Worm (Caenorhabditis elegans) whole organism, young adult: ENCODE data around the gene gst-1.
A peak's percentile ranks its signal among the peaks of the same experiment; 100 is the strongest.

Source experiments
- B0019.2 ChIP-seq: fragments of 200-800 bp; sonication (Bioruptor generic); conservative IDR thresholded peaks from 2 replicates; pipeline ENCODE4 v1.3.6; 2022; ENCODE audit warnings: missing genetic modification reagents, missing genetic modification characterization, missing compliant biosample characterization
- B0035.1 ChIP-seq: sonication (generic microtip); optimal IDR thresholded peaks from 2 replicates; lab custom pipeline; 2016; ENCODE audit warnings: missing genetic modification characterization, mild to moderate bottlenecking, missing compliant biosample characterization, missing genotype, missing genetic modification reagents
- B0336.3 ChIP-seq: fragments of 200-800 bp; sonication (Bioruptor generic); IDR thresholded peaks from 2 replicates; pipeline ENCODE4 v1.3.6; 2022; ENCODE audit warnings: missing genetic modification characterization, missing compliant biosample characterization
- C06A6.2 ChIP-seq: fragments of 200-800 bp; sonication (Bioruptor generic); conservative IDR thresholded peaks from 2 replicates; pipeline ENCODE4 v1.3.6; 2022; ENCODE audit warnings: missing genetic modification characterization, missing compliant biosample characterization
- D2030.7 ChIP-seq: fragments of 200-800 bp; sonication (Bioruptor generic); IDR thresholded peaks from 2 replicates; pipeline ENCODE4 v1.3.6; 2022; ENCODE audit warnings: missing genetic modification reagents, missing genetic modification characterization, missing compliant biosample characterization
- F22D6.2 ChIP-seq: sonication (generic microtip); optimal IDR thresholded peaks from 2 replicates; lab custom pipeline; 2016; ENCODE audit warnings: mild to moderate bottlenecking, missing genetic modification characterization, missing compliant biosample characterization
- F39B2.1 ChIP-seq: fragments of 200-800 bp; sonication (Bioruptor generic); IDR thresholded peaks from 2 replicates; pipeline ENCODE4 v1.3.6; 2022; ENCODE audit warnings: missing genetic modification reagents, missing genetic modification characterization, missing compliant biosample characterization
- F49E8.2 ChIP-seq: sonication (generic microtip); optimal IDR thresholded peaks from 3 replicates; lab custom pipeline; 2017; ENCODE audit warnings: missing genetic modification characterization, mild to moderate bottlenecking, missing compliant biosample characterization, antibody characterized with exemption, moderate library complexity; ENCODE audit not compliant: insufficient read depth
- F57A8.1 ChIP-seq: fragments of 200-800 bp; sonication (Bioruptor generic); optimal IDR thresholded peaks from 2 replicates; lab custom pipeline; 2018; ENCODE audit warnings: mild to moderate bottlenecking, missing genetic modification characterization, moderate library complexity, missing compliant biosample characterization
- K11D2.4 ChIP-seq: fragments of 200-800 bp; sonication (Bioruptor generic); IDR thresholded peaks from 2 replicates; pipeline ENCODE4 v1.3.6; 2022; ENCODE audit warnings: missing genetic modification reagents, missing genetic modification characterization, missing compliant biosample characterization
- Y67H2A.10 ChIP-seq: fragments of 200-800 bp; sonication (Bioruptor generic); conservative IDR thresholded peaks from 2 replicates; pipeline ENCODE4 v1.3.6; 2022; ENCODE audit warnings: missing genetic modification reagents, missing genetic modification characterization, missing compliant biosample characterization
- Y79H2A.3 ChIP-seq: fragments of 200-800 bp; sonication (Bioruptor generic); conservative IDR thresholded peaks from 2 replicates; pipeline ENCODE4 v1.3.6; 2022; ENCODE audit warnings: missing genetic modification reagents, missing genetic modification characterization, missing compliant biosample characterization
- ZK185.1 ChIP-seq: sonication (generic microtip); optimal IDR thresholded peaks from 2 replicates; lab custom pipeline; 2016; ENCODE audit warnings: mild to moderate bottlenecking, missing genetic modification characterization, missing compliant biosample characterization; ENCODE audit not compliant: poor library complexity, severe bottlenecking
- aptf-2 ChIP-seq: fragments of 200-800 bp; sonication (Bioruptor generic); conservative IDR thresholded peaks from 2 replicates; pipeline ENCODE4 v1.3.6; 2022; ENCODE audit warnings: missing genetic modification reagents, missing genetic modification characterization, missing compliant biosample characterization
- aptf-3 ChIP-seq: fragments of 200-800 bp; sonication (Bioruptor generic); IDR thresholded peaks from 2 replicates; pipeline ENCODE4 v1.3.6; 2022; ENCODE audit warnings: missing genetic modification characterization, missing compliant biosample characterization
- atf-7 ChIP-seq: sonication (generic microtip); optimal IDR thresholded peaks from 2 replicates; lab custom pipeline; 2017; ENCODE audit warnings: mild to moderate bottlenecking, missing genetic modification characterization, missing compliant biosample characterization
- attf-3 ChIP-seq: fragments of 200-800 bp; sonication (Bioruptor generic); conservative IDR thresholded peaks from 2 replicates; pipeline ENCODE4 v1.3.6; 2022; ENCODE audit warnings: missing genetic modification reagents, missing genetic modification characterization, missing compliant biosample characterization
- attf-5 ChIP-seq: fragments of 200-800 bp; sonication (Bioruptor generic); optimal IDR thresholded peaks from 2 replicates; lab custom pipeline; 2018; ENCODE audit warnings: mild to moderate bottlenecking, missing genetic modification characterization, missing compliant biosample characterization
- attf-6 ChIP-seq: fragments of 200-800 bp; sonication (Bioruptor generic); IDR thresholded peaks from 2 replicates; pipeline ENCODE4 v1.3.6; 2022; ENCODE audit warnings: missing genetic modification reagents, missing genetic modification characterization, missing compliant biosample characterization
- bed-2 ChIP-seq: fragments of 200-800 bp; sonication (Bioruptor generic); IDR thresholded peaks from 2 replicates; pipeline ENCODE4 v1.3.6; 2022; ENCODE audit warnings: missing genetic modification reagents, missing genetic modification characterization, missing compliant biosample characterization
- ceh-100 ChIP-seq: fragments of 200-800 bp; sonication (Bioruptor generic); IDR thresholded peaks from 2 replicates; pipeline ENCODE4 v1.3.6; 2022; ENCODE audit warnings: missing genetic modification reagents, missing genetic modification characterization, missing compliant biosample characterization
- ceh-40 ChIP-seq: fragments of 200-800 bp; sonication (Bioruptor generic); IDR thresholded peaks from 2 replicates; pipeline ENCODE4 v1.3.6; 2022; ENCODE audit warnings: missing genetic modification characterization, missing compliant biosample characterization
- ceh-58 ChIP-seq: fragments of 200-800 bp; sonication (Bioruptor generic); IDR thresholded peaks from 2 replicates; pipeline ENCODE4 v1.3.6; 2022; ENCODE audit warnings: missing genetic modification characterization, missing compliant biosample characterization
- ceh-91 ChIP-seq: fragments of 200-800 bp; sonication (Bioruptor generic); IDR thresholded peaks from 2 replicates; pipeline ENCODE4 v1.3.6; 2022; ENCODE audit warnings: missing genetic modification reagents, missing genetic modification characterization, missing compliant biosample characterization
- chd-7 ChIP-seq: sonication (generic microtip); optimal IDR thresholded peaks from 2 replicates; lab custom pipeline; 2016; ENCODE audit warnings: mild to moderate bottlenecking, missing genetic modification characterization, moderate library complexity, missing compliant biosample characterization
- dpff-1 ChIP-seq: sonication (generic microtip); optimal IDR thresholded peaks from 2 replicates; lab custom pipeline; 2017; ENCODE audit warnings: mild to moderate bottlenecking, missing genetic modification characterization, missing compliant biosample characterization
- dpl-1 ChIP-seq: fragments of 150-350 bp; optimal IDR thresholded peaks from 2 replicates; lab custom pipeline; 2014; ENCODE audit warnings: missing biosample characterization, missing genetic modification reagents, missing genetic modification characterization
- egl-44 ChIP-seq: fragments of 200-800 bp; sonication (Bioruptor generic); IDR thresholded peaks from 2 replicates; pipeline ENCODE4 v1.3.6; 2022; ENCODE audit warnings: missing genetic modification reagents, missing genetic modification characterization, missing compliant biosample characterization
- hlh-26 ChIP-seq: fragments of 200-800 bp; sonication (Bioruptor generic); conservative IDR thresholded peaks from 2 replicates; pipeline ENCODE4 v1.3.6; 2022; ENCODE audit warnings: missing genetic modification reagents, missing genetic modification characterization, missing compliant biosample characterization
- hmg-20 ChIP-seq: fragments of 200-800 bp; sonication (Bioruptor generic); IDR thresholded peaks from 2 replicates; pipeline ENCODE4 v1.3.6; 2022; ENCODE audit warnings: missing genetic modification reagents, missing genetic modification characterization, missing compliant biosample characterization
- lin-54 ChIP-seq: fragments of 200-800 bp; sonication (Bioruptor generic); optimal IDR thresholded peaks from 2 replicates; lab custom pipeline; 2018; ENCODE audit warnings: mild to moderate bottlenecking, missing genetic modification characterization, missing compliant biosample characterization
- lir-1 ChIP-seq: fragments of 200-800 bp; sonication (Bioruptor generic); conservative IDR thresholded peaks from 2 replicates; pipeline ENCODE4 v1.3.6; 2022; ENCODE audit warnings: missing genetic modification reagents, missing genetic modification characterization, missing compliant biosample characterization
- lsl-1 ChIP-seq: fragments of 200-800 bp; sonication (Bioruptor generic); optimal IDR thresholded peaks from 2 replicates; lab custom pipeline; 2018; ENCODE audit warnings: mild to moderate bottlenecking, missing genetic modification characterization, moderate library complexity, missing compliant biosample characterization
- mcd-1 ChIP-seq: fragments of 200-800 bp; sonication (Bioruptor generic); IDR thresholded peaks from 2 replicates; pipeline ENCODE4 v1.3.6; 2022; ENCODE audit warnings: missing genetic modification reagents, missing genetic modification characterization, missing compliant biosample characterization
- nfya-2 ChIP-seq: fragments of 200-800 bp; sonication (Bioruptor generic); IDR thresholded peaks from 2 replicates; pipeline ENCODE4 v1.3.6; 2022; ENCODE audit warnings: missing genetic modification reagents, missing genetic modification characterization, missing compliant biosample characterization
- nhr-120 ChIP-seq: fragments of 200-800 bp; sonication (Bioruptor generic); IDR thresholded peaks from 2 replicates; pipeline ENCODE4 v1.3.6; 2022; ENCODE audit warnings: missing genetic modification characterization, missing compliant biosample characterization
- nhr-179 ChIP-seq: sonication (generic microtip); optimal IDR thresholded peaks from 2 replicates; lab custom pipeline; 2016; ENCODE audit warnings: mild to moderate bottlenecking, missing genetic modification characterization, missing compliant biosample characterization
- nhr-80 ChIP-seq: sonication (generic microtip); optimal IDR thresholded peaks from 2 replicates; lab custom pipeline; 2016; ENCODE audit warnings: missing genetic modification characterization, missing compliant biosample characterization
- pbrm-1 ChIP-seq: fragments of 200-800 bp; sonication (Bioruptor generic); IDR thresholded peaks from 2 replicates; pipeline ENCODE4 v1.3.6; 2022; ENCODE audit warnings: missing genetic modification reagents, missing genetic modification characterization, missing compliant biosample characterization
- pha-4 ChIP-seq: fragments of 150-350 bp; sonication (generic microtip); optimal IDR thresholded peaks from 2 replicates; lab custom pipeline; 2014; ENCODE audit warnings: missing biosample characterization, missing genetic modification reagents, missing genetic modification characterization
- rcor-1 ChIP-seq: fragments of 200-800 bp; sonication (Bioruptor generic); IDR thresholded peaks from 2 replicates; pipeline ENCODE4 v1.3.6; 2022; ENCODE audit warnings: missing genetic modification reagents, missing genetic modification characterization, missing compliant biosample characterization
- rec-8 ChIP-seq, 2 experiments: sonication (generic microtip); optimal IDR thresholded peaks; 2 replicates each; lab custom pipeline; 2016; ENCODE audit warnings: mild to moderate bottlenecking in 2 of 2, missing genetic modification characterization in 2 of 2, missing genetic modification reagents in 2 of 2, missing genotype in 2 of 2, missing biosample characterization in 1 of 2, missing compliant biosample characterization in 1 of 2, moderate library complexity in 1 of 2
- snpc-1.3 ChIP-seq: sonication (generic microtip); optimal IDR thresholded peaks from 2 replicates; lab custom pipeline; 2017; ENCODE audit warnings: missing genetic modification characterization, mild to moderate bottlenecking, missing compliant biosample characterization, antibody characterized with exemption, moderate library complexity, missing genotype, missing genetic modification reagents; ENCODE audit not compliant: insufficient read depth
- tbx-9 ChIP-seq: sonication (generic microtip); optimal IDR thresholded peaks from 2 replicates; lab custom pipeline; 2016; ENCODE audit warnings: borderline replicate concordance, missing genetic modification characterization, inconsistent platforms, missing compliant biosample characterization
- zim-3 ChIP-seq: sonication (generic microtip); optimal IDR thresholded peaks from 2 replicates; lab custom pipeline; 2017; ENCODE audit warnings: mild to moderate bottlenecking, missing genetic modification characterization, moderate library complexity, missing compliant biosample characterization
- ztf-26 ChIP-seq: sonication (generic microtip); optimal IDR thresholded peaks from 2 replicates; lab custom pipeline; 2017; ENCODE audit warnings: missing genetic modification characterization, missing compliant biosample characterization
- ztf-6 ChIP-seq: fragments of 200-800 bp; sonication (Bioruptor generic); IDR thresholded peaks from 2 replicates; pipeline ENCODE4 v1.3.6; 2022; ENCODE audit warnings: missing genetic modification reagents, missing genetic modification characterization, missing compliant biosample characterization

Gene gst-1

DNA sequence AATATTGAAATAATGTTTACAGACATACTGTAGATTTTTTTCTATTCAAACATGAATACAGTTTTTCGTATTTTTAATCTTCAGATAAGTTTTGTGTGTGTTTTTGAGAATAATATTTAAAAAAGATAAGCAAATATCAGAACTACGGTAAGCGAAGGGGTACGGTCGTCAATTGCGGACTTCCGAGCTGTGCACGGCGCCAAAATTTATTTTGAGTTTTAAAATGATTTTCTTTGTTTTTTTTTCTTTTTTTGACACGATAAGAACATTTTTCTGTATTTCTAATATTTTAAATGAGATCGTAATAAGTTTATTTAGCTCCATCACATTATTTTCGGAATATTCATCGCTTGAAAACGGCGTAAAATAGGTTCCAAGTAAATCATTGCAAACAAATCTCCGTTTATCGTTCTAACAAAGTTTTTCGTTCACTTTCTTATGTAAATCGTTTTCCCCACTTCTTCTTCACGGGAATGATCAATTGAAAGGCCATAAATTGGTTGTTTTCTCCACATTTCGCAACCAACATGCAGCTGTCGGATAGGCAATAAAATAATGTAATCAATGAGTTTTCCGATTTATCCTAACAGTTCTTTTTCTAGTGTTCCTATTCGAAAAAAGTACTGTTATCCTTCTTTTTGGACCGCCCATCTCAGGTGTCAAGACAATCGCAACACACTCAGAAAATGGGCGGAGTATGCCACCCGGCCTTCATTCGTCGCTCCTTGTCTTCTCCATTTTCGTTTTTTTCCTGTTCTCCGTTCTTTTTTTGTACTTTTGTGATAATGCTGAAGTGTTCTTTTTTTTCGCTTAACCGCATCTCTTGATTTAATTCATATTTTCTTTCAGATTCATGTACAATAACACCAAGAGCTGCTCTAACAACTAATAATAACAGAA lies 32.5 kb downstream of the gst-1 start, which contains the start of gene glp-1 (continued):
- TF ChIP-seq F49E8.2 (tag; lab: Kevin White, UChicago), result no peak
- no peak for TF ChIP-seq atf-7 (tag; lab: Kevin White, UChicago)
- no peak for TF ChIP-seq aptf-3 (GFP tag; lab: Robert Waterston, UW)
- TF ChIP-seq rec-8 (tag; optimal IDR thresholded peaks at IDR 0.05; lab: Kevin White, UChicago), result no peak
- no peak for TF ChIP-seq ceh-58
- TF ChIP-seq dpff-1 (tag; lab: Kevin White, UChicago), result no peak
- TF ChIP-seq lin-54 (GFP tag; lab: Kevin White, UChicago), result peak; percentile 31
- TF ChIP-seq B0336.3 (GFP tag; lab: Robert Waterston, UW), result no peak
- peak; percentile 60; the same call in 1 of the 2 replicates for TF ChIP-seq D2030.7 (GFP tag; lab: Robert Waterston, UW)
- TF ChIP-seq tbx-9 (tag; lab: Kevin White, UChicago), result no peak
- TF ChIP-seq ZK185.1 (tag; lab: Kevin White, UChicago), result no peak
- no peak for TF ChIP-seq ceh-100 (GFP tag; lab: Robert Waterston, UW)
- TF ChIP-seq ztf-6 (GFP tag; lab: Robert Waterston, UW), result no peak
- TF ChIP-seq pbrm-1 (GFP tag; lab: Robert Waterston, UW), result no peak
- no peak for TF ChIP-seq zim-3
- TF ChIP-seq K11D2.4 (GFP tag; lab: Robert Waterston, UW), result no peak
- TF ChIP-seq F57A8.1, result no peak
- TF ChIP-seq nhr-120, result no peak
- no peak for TF ChIP-seq ceh-40 (GFP tag; lab: Robert Waterston, UW)
- TF ChIP-seq egl-44 (GFP tag; lab: Robert Waterston, UW), result no peak
- peak; percentile 65 for TF ChIP-seq dpl-1 (GFP tag; lab: Kevin White, UChicago)
- TF ChIP-seq F22D6.2 (tag; lab: Kevin White, UChicago), result no peak
- no peak for TF ChIP-seq nhr-179 (tag; lab: Kevin White, UChicago)
- no peak for TF ChIP-seq lir-1 (GFP tag; lab: Robert Waterston, UW)
- TF ChIP-seq mcd-1 (GFP tag; lab: Robert Waterston, UW), result no peak
- no peak for TF ChIP-seq hmg-20
- TF ChIP-seq nhr-80 (tag; lab: Kevin White, UChicago), result no peak
- no peak for TF ChIP-seq attf-5
- TF ChIP-seq hlh-26 (GFP tag; lab: Robert Waterston, UW), result no peak
- TF ChIP-seq lsl-1, result peak; percentile 95
- TF ChIP-seq chd-7, result no peak
- TF ChIP-seq B0035.1 (tag; lab: Kevin White, UChicago), result no peak
- TF ChIP-seq Y67H2A.10, result no peak
- peak; percentile 61; the same call in 1 of the 2 replicates for TF ChIP-seq attf-3
- no peak for TF ChIP-seq rcor-1
- TF ChIP-seq pha-4, result no peak
- no peak for TF ChIP-seq bed-2 (GFP tag; lab: Robert Waterston, UW)
- TF ChIP-seq aptf-2, result no peak
- TF ChIP-seq F39B2.1 (GFP tag; lab: Robert Waterston, UW), result no peak
- TF ChIP-seq ztf-26, result no peak
- no peak for TF ChIP-seq nfya-2
- TF ChIP-seq snpc-1.3, result no peak
- TF ChIP-seq attf-6 (GFP tag; lab: Robert Waterston, UW), result no peak
- peak; percentile 46; the same call in 1 of the 2 replicates for TF ChIP-seq ceh-91 (GFP tag; lab: Robert Waterston, UW)
- no peak for TF ChIP-seq B0019.2 (GFP tag; lab: Robert Waterston, UW)
- TF ChIP-seq Y79H2A.3 (GFP tag; lab: Robert Waterston, UW), result no peak
- TF ChIP-seq C06A6.2 (GFP tag; lab: Robert Waterston, UW), result no peak
